Fruit fly (Drosophila melanogaster) whole organism, embryonic: ENCODE measurements around the gene CG16964.

ENCODE experiments used
- MTF-1 ChIP-seq: fragments of 200-800 bp; sonication (Bioruptor generic); optimal IDR thresholded peaks from 2 replicates; lab custom pipeline; 2018; ENCODE audit warnings: missing biosample characterization, mild to moderate bottlenecking, missing genetic modification characterization, borderline replicate concordance
- Nf-YB ChIP-seq: fragments of 200-800 bp; sonication (Bioruptor generic); optimal IDR thresholded peaks from 3 replicates; lab custom pipeline; 2019; ENCODE audit warnings: missing biosample characterization, mild to moderate bottlenecking, missing genetic modification characterization, moderate library complexity
- so ChIP-seq: fragments of 200-800 bp; sonication (Bioruptor generic); IDR thresholded peaks from 3 replicates; pipeline ENCODE4 v1.3.6; 2022; ENCODE audit warnings: missing biosample characterization, missing genetic modification characterization

DNA sequence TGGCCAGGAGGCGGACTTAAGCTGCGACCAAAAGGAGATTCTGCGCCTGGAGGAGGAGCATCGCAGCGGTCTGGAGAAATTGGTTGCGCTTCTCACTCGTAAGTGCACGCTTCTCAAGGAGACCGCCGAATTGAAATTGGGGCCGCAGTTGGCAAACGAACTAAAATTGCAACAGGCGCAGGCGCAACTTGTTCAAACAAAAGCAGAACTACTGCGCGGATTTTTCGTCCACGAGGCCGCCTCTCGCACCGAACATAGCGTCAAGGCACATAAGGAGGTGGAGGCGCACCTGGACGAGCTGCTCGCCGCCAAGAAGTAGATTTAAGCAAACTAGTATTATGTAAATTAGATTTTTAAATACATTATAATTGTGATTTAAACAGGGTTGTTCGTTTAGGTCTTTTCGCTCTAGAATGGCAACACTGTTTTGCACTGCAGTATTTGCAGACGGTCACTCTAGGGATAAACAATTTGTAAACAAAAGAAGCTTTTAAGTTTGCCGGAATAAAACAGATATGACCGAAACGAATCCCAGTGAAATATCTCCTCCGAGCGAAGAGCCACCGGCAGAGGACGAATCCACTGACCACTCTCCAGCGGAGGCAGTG, 42.8 kb downstream of the CG16964 start, which contains the start of gene escl:
- no peak for TF ChIP-seq Nf-YB (GFP tag; lab: Kevin White, UChicago)
- no peak for TF ChIP-seq MTF-1
- TF ChIP-seq so (GFP tag; lab: Robert Waterston, UW), result no peak
